Worm (Caenorhabditis elegans) whole organism, young adult: Measurements from ENCODE around the gene dnj-25.

Source experiments
- ama-1 ChIP-seq, 3 experiments: fragments of 150-350 bp in 1 of 3; sonication (generic microtip) in 2 of 3; optimal IDR thresholded peaks; 2 replicates each; lab custom pipeline; 2014 to 2018; ENCODE audit warnings: missing biosample characterization in 2 of 3, missing genetic modification characterization in 2 of 3, missing genetic modification reagents in 2 of 3
- atf-7 ChIP-seq: sonication (generic microtip); optimal IDR thresholded peaks from 2 replicates; lab custom pipeline; 2017; ENCODE audit warnings: mild to moderate bottlenecking, missing genetic modification characterization, missing compliant biosample characterization
- ceh-40 ChIP-seq: fragments of 200-800 bp; sonication (Bioruptor generic); IDR thresholded peaks from 2 replicates; pipeline ENCODE4 v1.3.6; 2022; ENCODE audit warnings: missing genetic modification characterization, missing compliant biosample characterization
- ceh-91 ChIP-seq: fragments of 200-800 bp; sonication (Bioruptor generic); IDR thresholded peaks from 2 replicates; pipeline ENCODE4 v1.3.6; 2022; ENCODE audit warnings: missing genetic modification reagents, missing genetic modification characterization, missing compliant biosample characterization
- hmg-20 ChIP-seq: fragments of 200-800 bp; sonication (Bioruptor generic); IDR thresholded peaks from 2 replicates; pipeline ENCODE4 v1.3.6; 2022; ENCODE audit warnings: missing genetic modification reagents, missing genetic modification characterization, missing compliant biosample characterization
- hrde-1 ChIP-seq: sonication (generic microtip); optimal IDR thresholded peaks from 2 replicates; lab custom pipeline; 2016; ENCODE audit warnings: missing genetic modification characterization, mild to moderate bottlenecking, missing compliant biosample characterization, moderate library complexity, missing genotype, missing genetic modification reagents, borderline replicate concordance
- let-526 ChIP-seq: fragments of 200-800 bp; sonication (Bioruptor generic); IDR thresholded peaks from 2 replicates; pipeline ENCODE4 v1.3.6; 2022; ENCODE audit warnings: missing genetic modification reagents, missing genetic modification characterization, missing compliant biosample characterization
- nfya-1 ChIP-seq: sonication (generic microtip); optimal IDR thresholded peaks from 2 replicates; lab custom pipeline; 2017; ENCODE audit warnings: antibody characterized with exemption, missing compliant biosample characterization, missing genetic modification characterization, borderline replicate concordance; ENCODE audit not compliant: insufficient read depth
- pbrm-1 ChIP-seq: fragments of 200-800 bp; sonication (Bioruptor generic); IDR thresholded peaks from 2 replicates; pipeline ENCODE4 v1.3.6; 2022; ENCODE audit warnings: missing genetic modification reagents, missing genetic modification characterization, missing compliant biosample characterization
- pha-4 ChIP-seq: fragments of 150-350 bp; sonication (generic microtip); optimal IDR thresholded peaks from 2 replicates; lab custom pipeline; 2014; ENCODE audit warnings: missing biosample characterization, missing genetic modification reagents, missing genetic modification characterization
- repo-1 ChIP-seq: sonication (generic microtip); optimal IDR thresholded peaks from 2 replicates; lab custom pipeline; 2017; ENCODE audit warnings: mild to moderate bottlenecking, missing genetic modification characterization, missing compliant biosample characterization
- snpc-4 ChIP-seq, 5 experiments: fragments of 150-350 bp in 1 of 5; sonication (generic microtip) in 4 of 5; optimal IDR thresholded peaks; 2 replicates each; lab custom pipeline; 2014 to 2018; ENCODE audit warnings: missing genetic modification characterization in 5 of 5, missing biosample characterization in 3 of 5, antibody characterized with exemption in 2 of 5, mild to moderate bottlenecking in 2 of 5, missing compliant biosample characterization in 2 of 5, missing genotype in 2 of 5, moderate library complexity in 2 of 5, missing genetic modification reagents in 1 of 5

ce11 chrV:20771702-20772101 is 27.6 kb upstream of the dnj-25 start:
- TF ChIP-seq atf-7 (tag; lab: Kevin White, UChicago) (no peak), ceh-91 (GFP tag; lab: Robert Waterston, UW) (no peak), hrde-1 (tag; lab: Kevin White, UChicago) (no peak), ceh-40 (GFP tag; lab: Robert Waterston, UW) (no peak), let-526 (GFP tag; lab: Robert Waterston, UW) (no peak), pbrm-1 (GFP tag; lab: Robert Waterston, UW) (no peak), hmg-20 (GFP tag; lab: Robert Waterston, UW) (no peak), pha-4 (no peak), snpc-4 (GFP tag; optimal IDR thresholded peaks at IDR 0.05; lab: Kevin White, UChicago) (no peak), snpc-4 (tag; optimal IDR thresholded peaks at IDR 0.05; lab: Kevin White, UChicago) (no peak), nfya-1 (tag; lab: Kevin White, UChicago) (no peak), ama-1 (optimal IDR thresholded peaks at IDR 0.05; lab: Kevin White, UChicago) (no peak), ama-1 (GFP tag; optimal IDR thresholded peaks at IDR 0.05; lab: Kevin White, UChicago) (no peak), repo-1 (tag; lab: Kevin White, UChicago) (no peak)
